Worm (Caenorhabditis elegans) whole organism, young adult: Measurements from ENCODE around the gene lips-5.

Experiments
- B0019.2 ChIP-seq: fragments of 200-800 bp; sonication (Bioruptor generic); conservative IDR thresholded peaks from 2 replicates; pipeline ENCODE4 v1.3.6; 2022; ENCODE audit warnings: missing genetic modification reagents, missing genetic modification characterization, missing compliant biosample characterization
- B0336.3 ChIP-seq: fragments of 200-800 bp; sonication (Bioruptor generic); IDR thresholded peaks from 2 replicates; pipeline ENCODE4 v1.3.6; 2022; ENCODE audit warnings: missing genetic modification characterization, missing compliant biosample characterization
- F23B12.7 ChIP-seq: sonication (generic microtip); optimal IDR thresholded peaks from 2 replicates; lab custom pipeline; 2017; ENCODE audit warnings: missing genetic modification characterization, mild to moderate bottlenecking, missing compliant biosample characterization, antibody characterized with exemption, moderate library complexity; ENCODE audit not compliant: insufficient read depth
- F55B11.4 ChIP-seq: sonication (generic microtip); optimal IDR thresholded peaks from 2 replicates; lab custom pipeline; 2016; ENCODE audit warnings: missing compliant biosample characterization, missing genetic modification characterization, borderline replicate concordance; ENCODE audit not compliant: insufficient read depth
- K12H6.12 ChIP-seq: fragments of 200-800 bp; sonication (Bioruptor generic); optimal IDR thresholded peaks from 2 replicates; lab custom pipeline; 2018; ENCODE audit warnings: mild to moderate bottlenecking, missing genetic modification characterization, missing compliant biosample characterization
- Y53G8AR.9 ChIP-seq: fragments of 200-800 bp; sonication (Bioruptor generic); conservative IDR thresholded peaks from 2 replicates; pipeline ENCODE4 v1.3.6; 2022; ENCODE audit warnings: missing genetic modification reagents, missing genetic modification characterization, missing compliant biosample characterization
- Y67H2A.10 ChIP-seq: fragments of 200-800 bp; sonication (Bioruptor generic); conservative IDR thresholded peaks from 2 replicates; pipeline ENCODE4 v1.3.6; 2022; ENCODE audit warnings: missing genetic modification reagents, missing genetic modification characterization, missing compliant biosample characterization
- Y79H2A.3 ChIP-seq: fragments of 200-800 bp; sonication (Bioruptor generic); conservative IDR thresholded peaks from 2 replicates; pipeline ENCODE4 v1.3.6; 2022; ENCODE audit warnings: missing genetic modification reagents, missing genetic modification characterization, missing compliant biosample characterization
- Y95B8A.8 ChIP-seq: fragments of 200-800 bp; sonication (Bioruptor generic); IDR thresholded peaks from 2 replicates; pipeline ENCODE4 v1.3.6; 2022; ENCODE audit warnings: missing genetic modification reagents, missing genetic modification characterization, missing compliant biosample characterization
- bed-2 ChIP-seq: fragments of 200-800 bp; sonication (Bioruptor generic); IDR thresholded peaks from 2 replicates; pipeline ENCODE4 v1.3.6; 2022; ENCODE audit warnings: missing genetic modification reagents, missing genetic modification characterization, missing compliant biosample characterization
- ceh-79 ChIP-seq: sonication (generic microtip); optimal IDR thresholded peaks from 2 replicates; lab custom pipeline; 2017; ENCODE audit warnings: mild to moderate bottlenecking, missing genetic modification characterization, missing compliant biosample characterization
- die-1 ChIP-seq: sonication (generic microtip); optimal IDR thresholded peaks from 2 replicates; lab custom pipeline; 2016; ENCODE audit warnings: missing genotype, mild to moderate bottlenecking, missing genetic modification characterization, missing compliant biosample characterization
- dox-1 ChIP-seq: fragments of 200-800 bp; sonication (Bioruptor generic); IDR thresholded peaks from 2 replicates; pipeline ENCODE4 v1.3.6; 2022; ENCODE audit warnings: missing genetic modification reagents, missing genetic modification characterization, missing compliant biosample characterization
- efl-1 ChIP-seq: fragments of 150-350 bp; optimal IDR thresholded peaks from 2 replicates; lab custom pipeline; 2014; ENCODE audit warnings: missing biosample characterization, missing genetic modification reagents, missing genetic modification characterization
- egl-44 ChIP-seq: fragments of 200-800 bp; sonication (Bioruptor generic); IDR thresholded peaks from 2 replicates; pipeline ENCODE4 v1.3.6; 2022; ENCODE audit warnings: missing genetic modification reagents, missing genetic modification characterization, missing compliant biosample characterization
- ets-4 ChIP-seq: fragments of 200-800 bp; sonication (Bioruptor generic); optimal IDR thresholded peaks from 2 replicates; lab custom pipeline; 2018; ENCODE audit warnings: mild to moderate bottlenecking, missing genetic modification characterization, missing compliant biosample characterization
- him-1 ChIP-seq: sonication (generic microtip); optimal IDR thresholded peaks from 2 replicates; lab custom pipeline; 2016; ENCODE audit warnings: missing genotype, missing genetic modification reagents, missing genetic modification characterization, missing compliant biosample characterization
- hlh-12 ChIP-seq: sonication (generic microtip); optimal IDR thresholded peaks from 2 replicates; lab custom pipeline; 2016; ENCODE audit warnings: missing genetic modification characterization, missing compliant biosample characterization
- hmg-1.2 ChIP-seq: fragments of 200-800 bp; sonication (Bioruptor generic); IDR thresholded peaks from 2 replicates; pipeline ENCODE4 v1.3.6; 2022; ENCODE audit warnings: missing genetic modification reagents, missing genetic modification characterization, missing compliant biosample characterization
- hsf-1 ChIP-seq: fragments of 200-800 bp; sonication (Bioruptor generic); IDR thresholded peaks from 2 replicates; pipeline ENCODE4 v1.3.6; 2022; ENCODE audit warnings: missing genetic modification reagents, missing genetic modification characterization, missing compliant biosample characterization
- lin-26 ChIP-seq: fragments of 200-800 bp; sonication (Bioruptor generic); IDR thresholded peaks from 2 replicates; pipeline ENCODE4 v1.3.6; 2022; ENCODE audit warnings: missing genetic modification reagents, missing genetic modification characterization, missing compliant biosample characterization
- lin-40 ChIP-seq: sonication (generic microtip); optimal IDR thresholded peaks from 2 replicates; lab custom pipeline; 2016; ENCODE audit warnings: missing genetic modification characterization, mild to moderate bottlenecking, missing compliant biosample characterization, missing genotype, missing genetic modification reagents
- lir-1 ChIP-seq: fragments of 200-800 bp; sonication (Bioruptor generic); conservative IDR thresholded peaks from 2 replicates; pipeline ENCODE4 v1.3.6; 2022; ENCODE audit warnings: missing genetic modification reagents, missing genetic modification characterization, missing compliant biosample characterization
- madf-3 ChIP-seq: fragments of 200-800 bp; sonication (Bioruptor generic); IDR thresholded peaks from 2 replicates; pipeline ENCODE4 v1.3.6; 2022; ENCODE audit warnings: missing genetic modification reagents, missing genetic modification characterization, missing compliant biosample characterization
- madf-6 ChIP-seq: fragments of 200-800 bp; sonication (Bioruptor generic); IDR thresholded peaks from 2 replicates; pipeline ENCODE4 v1.3.6; 2022; ENCODE audit warnings: missing genetic modification reagents, missing genetic modification characterization, missing compliant biosample characterization
- madf-8 ChIP-seq: fragments of 200-800 bp; sonication (Bioruptor generic); conservative IDR thresholded peaks from 2 replicates; pipeline ENCODE4 v1.3.6; 2022; ENCODE audit warnings: missing genetic modification reagents, missing genetic modification characterization, missing compliant biosample characterization
- mcd-1 ChIP-seq: fragments of 200-800 bp; sonication (Bioruptor generic); IDR thresholded peaks from 2 replicates; pipeline ENCODE4 v1.3.6; 2022; ENCODE audit warnings: missing genetic modification reagents, missing genetic modification characterization, missing compliant biosample characterization
- mxl-1 ChIP-seq: sonication (generic microtip); optimal IDR thresholded peaks from 2 replicates; lab custom pipeline; 2016; ENCODE audit warnings: missing genetic modification characterization, missing compliant biosample characterization
- nfya-1 ChIP-seq: sonication (generic microtip); optimal IDR thresholded peaks from 2 replicates; lab custom pipeline; 2017; ENCODE audit warnings: antibody characterized with exemption, missing compliant biosample characterization, missing genetic modification characterization, borderline replicate concordance; ENCODE audit not compliant: insufficient read depth
- nfya-2 ChIP-seq: fragments of 200-800 bp; sonication (Bioruptor generic); IDR thresholded peaks from 2 replicates; pipeline ENCODE4 v1.3.6; 2022; ENCODE audit warnings: missing genetic modification reagents, missing genetic modification characterization, missing compliant biosample characterization
- nhr-120 ChIP-seq: fragments of 200-800 bp; sonication (Bioruptor generic); IDR thresholded peaks from 2 replicates; pipeline ENCODE4 v1.3.6; 2022; ENCODE audit warnings: missing genetic modification characterization, missing compliant biosample characterization
- nhr-179 ChIP-seq: sonication (generic microtip); optimal IDR thresholded peaks from 2 replicates; lab custom pipeline; 2016; ENCODE audit warnings: mild to moderate bottlenecking, missing genetic modification characterization, missing compliant biosample characterization
- nhr-80 ChIP-seq: sonication (generic microtip); optimal IDR thresholded peaks from 2 replicates; lab custom pipeline; 2016; ENCODE audit warnings: missing genetic modification characterization, missing compliant biosample characterization
- rpc-1 ChIP-seq, 2 experiments: fragments of 150-350 bp in 1 of 2; sonication (generic microtip) in 1 of 2; optimal IDR thresholded peaks; 2 replicates each; lab custom pipeline; 2014 to 2018; ENCODE audit warnings: missing biosample characterization in 1 of 2, missing genetic modification characterization in 1 of 2, missing genetic modification reagents in 1 of 2, missing genotype in 1 of 2
- sdz-38 ChIP-seq: sonication (generic microtip); optimal IDR thresholded peaks from 2 replicates; lab custom pipeline; 2016; ENCODE audit warnings: missing genotype, missing genetic modification characterization, missing compliant biosample characterization
- snpc-1.3 ChIP-seq: sonication (generic microtip); optimal IDR thresholded peaks from 2 replicates; lab custom pipeline; 2017; ENCODE audit warnings: missing genetic modification characterization, mild to moderate bottlenecking, missing compliant biosample characterization, antibody characterized with exemption, moderate library complexity, missing genotype, missing genetic modification reagents; ENCODE audit not compliant: insufficient read depth
- snpc-3.4 ChIP-seq: sonication (generic microtip); optimal IDR thresholded peaks from 2 replicates; lab custom pipeline; 2017; ENCODE audit warnings: missing genetic modification characterization, mild to moderate bottlenecking, missing compliant biosample characterization, antibody characterized with exemption, moderate library complexity, missing genotype, missing genetic modification reagents
- sptf-2 ChIP-seq: fragments of 200-800 bp; sonication (Bioruptor generic); optimal IDR thresholded peaks from 2 replicates; lab custom pipeline; 2018; ENCODE audit warnings: mild to moderate bottlenecking, missing genetic modification characterization, missing compliant biosample characterization
- tbp1 ChIP-seq: fragments of 200-800 bp; sonication (Bioruptor generic); optimal IDR thresholded peaks from 2 replicates; lab custom pipeline; 2018; ENCODE audit warnings: mild to moderate bottlenecking, missing genetic modification characterization, missing compliant biosample characterization
- tbx-9 ChIP-seq: sonication (generic microtip); optimal IDR thresholded peaks from 2 replicates; lab custom pipeline; 2016; ENCODE audit warnings: borderline replicate concordance, missing genetic modification characterization, inconsistent platforms, missing compliant biosample characterization
- unc-130 ChIP-seq: sonication (generic microtip); optimal IDR thresholded peaks from 2 replicates; lab custom pipeline; 2016; ENCODE audit warnings: missing genetic modification reagents, missing genetic modification characterization, missing compliant biosample characterization
- unc-62 ChIP-seq: fragments of 150-350 bp; optimal IDR thresholded peaks from 2 replicates; lab custom pipeline; 2014; ENCODE audit warnings: missing biosample characterization, missing genetic modification reagents, missing genetic modification characterization
- zim-3 ChIP-seq: sonication (generic microtip); optimal IDR thresholded peaks from 2 replicates; lab custom pipeline; 2017; ENCODE audit warnings: mild to moderate bottlenecking, missing genetic modification characterization, moderate library complexity, missing compliant biosample characterization
- ztf-18 ChIP-seq: sonication (generic microtip); optimal IDR thresholded peaks from 2 replicates; lab custom pipeline; 2016; ENCODE audit warnings: missing genotype, mild to moderate bottlenecking, missing genetic modification characterization, missing compliant biosample characterization
- ztf-25 ChIP-seq: fragments of 200-800 bp; sonication (Bioruptor generic); IDR thresholded peaks from 2 replicates; pipeline ENCODE4 v1.3.6; 2022; ENCODE audit warnings: missing genetic modification reagents, missing genetic modification characterization, missing compliant biosample characterization
- ztf-6 ChIP-seq: fragments of 200-800 bp; sonication (Bioruptor generic); IDR thresholded peaks from 2 replicates; pipeline ENCODE4 v1.3.6; 2022; ENCODE audit warnings: missing genetic modification reagents, missing genetic modification characterization, missing compliant biosample characterization

lips-5 gene

ce11 chrIV:11773692-11774225 is at the start of gene lips-5:
Gene lips-5 (minus strand): TSS chrIV:11773742.
- TF ChIP-seq Y95B8A.8 (no peak), nhr-80 (tag; lab: Kevin White, UChicago) (peak; percentile 47), lin-26 (GFP tag; lab: Robert Waterston, UW) (no peak), dox-1 (GFP tag; lab: Robert Waterston, UW) (no peak)

ce11 chrIV:11822454-11822853 is 48.9 kb upstream of the lips-5 start:
- peak; percentile 76; the same call in 1 of the 2 replicates for TF ChIP-seq B0019.2 (GFP tag; lab: Robert Waterston, UW)
- TF ChIP-seq mxl-1 (tag; lab: Kevin White, UChicago), result no peak
- no peak; the same call in 1 of the 2 replicates for TF ChIP-seq Y67H2A.10 (GFP tag; lab: Robert Waterston, UW)
- TF ChIP-seq snpc-1.3 (tag; lab: Kevin White, UChicago), result peak; percentile 26
- no peak for TF ChIP-seq egl-44 (GFP tag; lab: Robert Waterston, UW)
- no peak for TF ChIP-seq lin-26 (GFP tag; lab: Robert Waterston, UW)
- TF ChIP-seq unc-130, result peak; percentile 36
- no peak for TF ChIP-seq B0336.3 (GFP tag; lab: Robert Waterston, UW)
- TF ChIP-seq F23B12.7 (tag; lab: Kevin White, UChicago), result peak; percentile 61
- no peak for TF ChIP-seq ceh-79 (tag; lab: Kevin White, UChicago)
- peak; percentile 64 for TF ChIP-seq snpc-3.4 (tag; lab: Kevin White, UChicago)
- 0 out of 2 replicates have a peak, but pooled peaks have one; percentile 29 for TF ChIP-seq lir-1
- TF ChIP-seq hsf-1 (GFP tag; lab: Robert Waterston, UW), result peak; percentile 96
- TF ChIP-seq K12H6.12, result no peak
- TF ChIP-seq rpc-1 (optimal IDR thresholded peaks at IDR 0.05; lab: Kevin White, UChicago), result no peak
- TF ChIP-seq rpc-1 (tag; optimal IDR thresholded peaks at IDR 0.05; lab: Kevin White, UChicago), result no peak
- no peak for TF ChIP-seq ztf-6 (GFP tag; lab: Robert Waterston, UW)
- TF ChIP-seq tbx-9, result no peak
- TF ChIP-seq hmg-1.2 (GFP tag; lab: Robert Waterston, UW), result peak; percentile 51
- no peak for TF ChIP-seq die-1 (tag; lab: Kevin White, UChicago)
- TF ChIP-seq ets-4 (GFP tag; lab: Kevin White, UChicago), result no peak
- no peak for TF ChIP-seq sdz-38 (tag; lab: Kevin White, UChicago)
- TF ChIP-seq nhr-179 (tag; lab: Kevin White, UChicago), result no peak
- no peak for TF ChIP-seq zim-3 (tag; lab: Kevin White, UChicago)
- peak; percentile 85 for TF ChIP-seq Y95B8A.8
- TF ChIP-seq Y79H2A.3 (GFP tag; lab: Robert Waterston, UW), result no peak
- TF ChIP-seq madf-6, result peak; percentile 98
- TF ChIP-seq hlh-12, result no peak
- TF ChIP-seq tbp1 (GFP tag; lab: Kevin White, UChicago), result no peak
- TF ChIP-seq mcd-1 (GFP tag; lab: Robert Waterston, UW), result peak; percentile 43
- TF ChIP-seq him-1 (tag; lab: Kevin White, UChicago), result no peak
- no peak for TF ChIP-seq nfya-1 (tag; lab: Kevin White, UChicago)
- TF ChIP-seq bed-2 (GFP tag; lab: Robert Waterston, UW), result no peak
- TF ChIP-seq nfya-2 (GFP tag; lab: Robert Waterston, UW), result no peak
- TF ChIP-seq ztf-18 (tag; lab: Kevin White, UChicago), result no peak
- peak; percentile 7; the same call in 1 of the 2 replicates for TF ChIP-seq ztf-25 (GFP tag; lab: Robert Waterston, UW)
- peak; percentile 96 for TF ChIP-seq efl-1 (GFP tag; lab: Kevin White, UChicago)
- TF ChIP-seq F55B11.4 (tag; lab: Kevin White, UChicago), result no peak
- TF ChIP-seq madf-8 (GFP tag; lab: Robert Waterston, UW), result peak; percentile 90
- TF ChIP-seq sptf-2 (GFP tag; lab: Kevin White, UChicago), result no peak
- TF ChIP-seq madf-3 (GFP tag; lab: Robert Waterston, UW), result peak; percentile 74; the same call in 1 of the 2 replicates
- TF ChIP-seq nhr-120 (GFP tag; lab: Robert Waterston, UW), result no peak
- no peak for TF ChIP-seq unc-62 (GFP tag; lab: Kevin White, UChicago)
- peak; percentile 8; the same call in 1 of the 2 replicates for TF ChIP-seq Y53G8AR.9 (GFP tag; lab: Robert Waterston, UW)
- TF ChIP-seq lin-40 (tag; lab: Kevin White, UChicago), result no peak
